Worm (Caenorhabditis elegans) whole organism, mixed stage, embryonic: ENCODE data around the gene nas-10.

Experiments used
- flh-1 ChIP-seq: fragments of 200-800 bp; sonication (Bioruptor generic); optimal IDR thresholded peaks from 2 replicates; lab custom pipeline; 2018; ENCODE audit warnings: mild to moderate bottlenecking, missing genetic modification characterization, moderate library complexity, missing compliant biosample characterization
- lin-32 ChIP-seq: fragments of 200-800 bp; sonication (Bioruptor generic); optimal IDR thresholded peaks from 2 replicates; lab custom pipeline; 2018; ENCODE audit warnings: mild to moderate bottlenecking, missing genetic modification characterization, missing compliant biosample characterization
- mab-5 ChIP-seq: fragments of 150-350 bp; optimal IDR thresholded peaks from 2 replicates; lab custom pipeline; 2014; ENCODE audit warnings: missing biosample characterization, missing genetic modification characterization
- mep-1 ChIP-seq: fragments of 150-350 bp; optimal IDR thresholded peaks from 2 replicates; lab custom pipeline; 2017; ENCODE audit warnings: missing biosample characterization, missing genetic modification reagents, missing genetic modification characterization, inconsistent platforms
- nhr-12 ChIP-seq: fragments of 150-350 bp; optimal IDR thresholded peaks from 2 replicates; lab custom pipeline; 2014; ENCODE audit warnings: missing biosample characterization, missing genetic modification characterization
- nhr-237 ChIP-seq: fragments of 150-350 bp; optimal IDR thresholded peaks from 2 replicates; lab custom pipeline; 2014; ENCODE audit warnings: missing biosample characterization, missing genetic modification characterization
- nhr-76 ChIP-seq: sonication (generic microtip); optimal IDR thresholded peaks from 2 replicates; lab custom pipeline; 2017; ENCODE audit warnings: missing biosample characterization, missing genetic modification characterization
- snpc-4 ChIP-seq: fragments of 150-350 bp; optimal IDR thresholded peaks from 2 replicates; lab custom pipeline; 2014; ENCODE audit warnings: missing biosample characterization, missing genetic modification characterization
- sptf-1 ChIP-seq: sonication (generic microtip); optimal IDR thresholded peaks from 2 replicates; lab custom pipeline; 2017; ENCODE audit warnings: mild to moderate bottlenecking, missing genetic modification characterization, moderate library complexity, missing compliant biosample characterization
- unc-62 ChIP-seq: fragments of 150-350 bp; optimal IDR thresholded peaks from 2 replicates; lab custom pipeline; 2014; ENCODE audit warnings: missing biosample characterization, missing genetic modification reagents, missing genetic modification characterization

- TF ChIP-seq mab-5 (tag; lab: Kevin White, UChicago) (no peak), lin-32 (GFP tag; lab: Kevin White, UChicago) (no peak), nhr-76 (tag; lab: Kevin White, UChicago) (no peak), nhr-237 (no peak), mep-1 (no peak), unc-62 (no peak), sptf-1 (tag; lab: Kevin White, UChicago) (no peak), snpc-4 (tag; lab: Kevin White, UChicago) (no peak), flh-1 (GFP tag; lab: Kevin White, UChicago) (no peak), nhr-12 (tag; lab: Kevin White, UChicago) (no peak)
These were observed 4.9 kb downstream of the nas-10 start, which contains the start of gene nlp-19 for ce11 chrX:10958427-10958826.
